Fruit fly (Drosophila melanogaster) whole organism, embryonic: Measurements from ENCODE around the gene CAH4.
A peak's percentile ranks its signal among the peaks of the same experiment; 100 is the strongest.

ENCODE experiments used
- CG10431 ChIP-seq: fragments of 200-800 bp; sonication (Bioruptor generic); optimal IDR thresholded peaks from 3 replicates; lab custom pipeline; 2018; ENCODE audit warnings: missing biosample characterization, mild to moderate bottlenecking, missing genetic modification characterization
- CG11695 ChIP-seq: fragments of 200-800 bp; sonication (Bioruptor generic); IDR thresholded peaks from 3 replicates; pipeline ENCODE4 v1.3.6; 2022; ENCODE audit warnings: missing biosample characterization, missing genetic modification characterization
- CG12071 ChIP-seq: fragments of 200-800 bp; sonication (Bioruptor generic); optimal IDR thresholded peaks from 3 replicates; lab custom pipeline; 2018; ENCODE audit warnings: missing biosample characterization, mild to moderate bottlenecking, missing genetic modification characterization
- CG12104 ChIP-seq: fragments of 200-800 bp; sonication (Bioruptor generic); optimal IDR thresholded peaks from 3 replicates; lab custom pipeline; 2016; ENCODE audit warnings: missing biosample characterization, missing genetic modification characterization
- CG12299 ChIP-seq: fragments of 200-800 bp; sonication (Bioruptor generic); optimal IDR thresholded peaks from 2 replicates; lab custom pipeline; 2018; ENCODE audit warnings: missing biosample characterization, mild to moderate bottlenecking, missing genetic modification characterization
- CG12391 ChIP-seq: fragments of 200-800 bp; sonication (Bioruptor generic); optimal IDR thresholded peaks from 3 replicates; lab custom pipeline; 2018; ENCODE audit warnings: missing biosample characterization, mild to moderate bottlenecking, missing genetic modification characterization, moderate library complexity
- CG12744 ChIP-seq: fragments of 200-800 bp; sonication (Bioruptor generic); optimal IDR thresholded peaks from 2 replicates; lab custom pipeline; 2016; ENCODE audit warnings: missing biosample characterization, missing genetic modification characterization
- CG16815 ChIP-seq: fragments of 200-800 bp; sonication (Bioruptor generic); optimal IDR thresholded peaks from 3 replicates; lab custom pipeline; 2017; ENCODE audit warnings: missing biosample characterization, mild to moderate bottlenecking, missing genetic modification characterization
- CG17568 ChIP-seq: fragments of 200-800 bp; sonication (Bioruptor generic); optimal IDR thresholded peaks from 2 replicates; lab custom pipeline; 2018; ENCODE audit warnings: missing biosample characterization, mild to moderate bottlenecking, missing genetic modification characterization, moderate library complexity
- CG18476 ChIP-seq: fragments of 200-800 bp; sonication (Bioruptor generic); optimal IDR thresholded peaks from 2 replicates; lab custom pipeline; 2016; ENCODE audit warnings: missing biosample characterization, mild to moderate bottlenecking, missing genetic modification characterization
- CG18619 ChIP-seq: fragments of 200-800 bp; sonication (Bioruptor generic); optimal IDR thresholded peaks from 3 replicates; lab custom pipeline; 2017; ENCODE audit warnings: missing biosample characterization, mild to moderate bottlenecking, missing genetic modification characterization
- CG18764 ChIP-seq: fragments of 200-800 bp; sonication (Bioruptor generic); optimal IDR thresholded peaks from 3 replicates; lab custom pipeline; 2016; ENCODE audit warnings: missing biosample characterization, missing genetic modification characterization
- CG2116 ChIP-seq: fragments of 200-800 bp; sonication (Bioruptor generic); optimal IDR thresholded peaks from 3 replicates; lab custom pipeline; 2018; ENCODE audit warnings: missing biosample characterization, mild to moderate bottlenecking, missing genetic modification characterization
- CG2129 ChIP-seq: fragments of 200-800 bp; sonication (Bioruptor generic); IDR thresholded peaks from 2 replicates; pipeline ENCODE4 v1.3.6; 2022; ENCODE audit warnings: missing biosample characterization, missing genetic modification characterization; ENCODE audit not compliant: partially characterized antibody
- CG2875 ChIP-seq: fragments of 200-800 bp; sonication (Bioruptor generic); optimal IDR thresholded peaks from 2 replicates; lab custom pipeline; 2017; ENCODE audit warnings: missing biosample characterization, mild to moderate bottlenecking, missing genetic modification characterization, missing genetic modification reagents
- CG30403 ChIP-seq: fragments of 200-800 bp; sonication (Bioruptor generic); optimal IDR thresholded peaks from 3 replicates; lab custom pipeline; 2016; ENCODE audit warnings: missing biosample characterization, missing genetic modification characterization
- CG34422 ChIP-seq: fragments of 200-800 bp; sonication (Bioruptor generic); IDR thresholded peaks from 3 replicates; pipeline ENCODE4 v1.3.6; 2022; ENCODE audit warnings: missing biosample characterization, missing genetic modification characterization
- CG4328 ChIP-seq: fragments of 200-800 bp; sonication (Bioruptor generic); optimal IDR thresholded peaks from 3 replicates; lab custom pipeline; 2017; ENCODE audit warnings: missing biosample characterization, missing genetic modification reagents, missing genetic modification characterization
- CG8924 ChIP-seq: fragments of 200-800 bp; optimal IDR thresholded peaks from 3 replicates; lab custom pipeline; 2019; ENCODE audit warnings: missing biosample characterization, mild to moderate bottlenecking, missing genetic modification characterization, moderate library complexity
- Chrac-16 ChIP-seq: fragments of 200-800 bp; sonication (Bioruptor generic); optimal IDR thresholded peaks from 3 replicates; lab custom pipeline; 2016; ENCODE audit warnings: missing biosample characterization, missing genetic modification characterization
- D19B ChIP-seq: fragments of 200-800 bp; sonication (Bioruptor generic); optimal IDR thresholded peaks from 2 replicates; lab custom pipeline; 2017; ENCODE audit warnings: missing biosample characterization, mild to moderate bottlenecking, missing genetic modification characterization
- Dip3 ChIP-seq: fragments of 200-800 bp; sonication (Bioruptor generic); optimal IDR thresholded peaks from 3 replicates; lab custom pipeline; 2016; ENCODE audit warnings: missing biosample characterization, missing genetic modification characterization
- Doc2 ChIP-seq: fragments of 200-800 bp; sonication (Bioruptor generic); IDR thresholded peaks from 2 replicates; pipeline ENCODE4 v1.3.6; 2022; ENCODE audit warnings: missing biosample characterization, missing genetic modification characterization
- ERR ChIP-seq: fragments of 200-800 bp; sonication (Bioruptor generic); optimal IDR thresholded peaks from 2 replicates; lab custom pipeline; 2016; ENCODE audit warnings: missing biosample characterization, missing genetic modification characterization
- Hsf ChIP-seq: fragments of 200-800 bp; sonication (Bioruptor generic); optimal IDR thresholded peaks from 3 replicates; lab custom pipeline; 2016; ENCODE audit warnings: missing biosample characterization, missing genetic modification characterization
- MESR4 ChIP-seq: fragments of 200-800 bp; sonication (Bioruptor generic); optimal IDR thresholded peaks from 2 replicates; lab custom pipeline; 2018; ENCODE audit warnings: missing biosample characterization, mild to moderate bottlenecking, missing genetic modification characterization, moderate library complexity
- NC2β ChIP-seq: fragments of 200-800 bp; sonication (Bioruptor generic); optimal IDR thresholded peaks from 2 replicates; lab custom pipeline; 2016; ENCODE audit warnings: missing biosample characterization, missing genetic modification characterization
- NK7.1 ChIP-seq: fragments of 200-800 bp; sonication (Bioruptor generic); optimal IDR thresholded peaks from 3 replicates; lab custom pipeline; 2016; ENCODE audit warnings: missing biosample characterization, missing genetic modification characterization
- Six4 ChIP-seq: fragments of 200-800 bp; sonication (Bioruptor generic); optimal IDR thresholded peaks from 2 replicates; lab custom pipeline; 2016; ENCODE audit warnings: missing biosample characterization, missing genetic modification characterization
- abd-A ChIP-seq: fragments of 200-800 bp; sonication (Bioruptor generic); optimal IDR thresholded peaks from 3 replicates; lab custom pipeline; 2019; ENCODE audit warnings: missing biosample characterization, mild to moderate bottlenecking, missing genetic modification characterization, moderate library complexity
- ems ChIP-seq: fragments of 200-800 bp; sonication (Bioruptor generic); optimal IDR thresholded peaks from 3 replicates; lab custom pipeline; 2016; ENCODE audit warnings: missing biosample characterization, missing genetic modification characterization
- ewg ChIP-seq: fragments of 200-800 bp; sonication (Bioruptor generic); optimal IDR thresholded peaks from 3 replicates; lab custom pipeline; 2017; ENCODE audit warnings: mild to moderate bottlenecking, missing biosample characterization, missing genetic modification reagents, missing genetic modification characterization
- eyg ChIP-seq: fragments of 200-800 bp; sonication (Bioruptor generic); optimal IDR thresholded peaks from 3 replicates; lab custom pipeline; 2016; ENCODE audit warnings: missing biosample characterization, missing genetic modification characterization
- grn ChIP-seq: fragments of 200-800 bp; sonication (Bioruptor generic); optimal IDR thresholded peaks from 3 replicates; lab custom pipeline; 2017; ENCODE audit warnings: missing biosample characterization, missing genetic modification characterization
- jigr1 ChIP-seq: fragments of 200-800 bp; sonication (Bioruptor generic); IDR thresholded peaks from 3 replicates; pipeline ENCODE4 v1.3.6; 2022; ENCODE audit warnings: missing biosample characterization, missing genetic modification characterization
- lab ChIP-seq: fragments of 200-800 bp; sonication (Bioruptor generic); optimal IDR thresholded peaks from 3 replicates; lab custom pipeline; 2017; ENCODE audit warnings: missing biosample characterization, missing genetic modification characterization, mild to moderate bottlenecking, moderate library complexity, missing genetic modification reagents
- pnt ChIP-seq: fragments of 200-800 bp; sonication (Bioruptor generic); optimal IDR thresholded peaks from 3 replicates; lab custom pipeline; 2016; ENCODE audit warnings: missing biosample characterization, missing genetic modification characterization
- pum ChIP-seq: fragments of 200-800 bp; sonication (Bioruptor generic); optimal IDR thresholded peaks from 2 replicates; lab custom pipeline; 2016; ENCODE audit warnings: missing biosample characterization, missing genetic modification characterization
- pzg ChIP-seq: fragments of 200-800 bp; sonication (Bioruptor generic); optimal IDR thresholded peaks from 3 replicates; lab custom pipeline; 2018; ENCODE audit warnings: missing biosample characterization, mild to moderate bottlenecking, missing genetic modification characterization, moderate library complexity
- sim ChIP-seq: fragments of 200-800 bp; sonication (Bioruptor generic); IDR thresholded peaks from 2 replicates; pipeline ENCODE4 v1.3.6; 2022; ENCODE audit warnings: missing biosample characterization, missing genetic modification characterization
- sob ChIP-seq: fragments of 200-800 bp; sonication (Bioruptor generic); IDR thresholded peaks from 2 replicates; pipeline ENCODE4 v1.3.6; 2022; ENCODE audit warnings: missing biosample characterization, missing genetic modification characterization
- ssp ChIP-seq: fragments of 200-800 bp; sonication (Bioruptor generic); IDR thresholded peaks from 2 replicates; pipeline ENCODE4 v1.3.6; 2022; ENCODE audit warnings: missing biosample characterization, missing genetic modification characterization
- stc ChIP-seq: fragments of 200-800 bp; sonication (Bioruptor generic); IDR thresholded peaks from 2 replicates; pipeline ENCODE4 v1.3.6; 2022; ENCODE audit warnings: missing biosample characterization, missing genetic modification characterization
- tup ChIP-seq: fragments of 200-800 bp; sonication (Bioruptor generic); optimal IDR thresholded peaks from 2 replicates; lab custom pipeline; 2016; ENCODE audit warnings: missing biosample characterization, mild to moderate bottlenecking, missing genetic modification characterization, moderate library complexity
- unc-4 ChIP-seq: fragments of 200-800 bp; sonication (Bioruptor generic); IDR thresholded peaks from 2 replicates; pipeline ENCODE4 v1.3.6; 2022; ENCODE audit warnings: missing biosample characterization, missing genetic modification characterization; ENCODE audit not compliant: partially characterized antibody
- zen2 ChIP-seq: fragments of 200-800 bp; sonication (Bioruptor generic); IDR thresholded peaks from 3 replicates; pipeline ENCODE4 v1.3.6; 2022; ENCODE audit warnings: missing biosample characterization, missing genetic modification characterization; ENCODE audit not compliant: partially characterized antibody
- zf30C ChIP-seq: fragments of 200-800 bp; sonication (Bioruptor generic); optimal IDR thresholded peaks from 3 replicates; lab custom pipeline; 2018; ENCODE audit warnings: missing biosample characterization, mild to moderate bottlenecking, missing genetic modification characterization

Gene CAH4

dm6 chr3R:24810844-24811625 lies 46.3 kb downstream of the CAH4 start (continued):
- TF ChIP-seq CG2875 (GFP tag; lab: Kevin White, UChicago), result peak; percentile 77
- TF ChIP-seq CG30403, result peak; percentile 80
- peak; percentile 73 for TF ChIP-seq ewg (GFP tag; lab: Kevin White, UChicago)
- TF ChIP-seq, all 482 proteins: peak for 401

DNA sequence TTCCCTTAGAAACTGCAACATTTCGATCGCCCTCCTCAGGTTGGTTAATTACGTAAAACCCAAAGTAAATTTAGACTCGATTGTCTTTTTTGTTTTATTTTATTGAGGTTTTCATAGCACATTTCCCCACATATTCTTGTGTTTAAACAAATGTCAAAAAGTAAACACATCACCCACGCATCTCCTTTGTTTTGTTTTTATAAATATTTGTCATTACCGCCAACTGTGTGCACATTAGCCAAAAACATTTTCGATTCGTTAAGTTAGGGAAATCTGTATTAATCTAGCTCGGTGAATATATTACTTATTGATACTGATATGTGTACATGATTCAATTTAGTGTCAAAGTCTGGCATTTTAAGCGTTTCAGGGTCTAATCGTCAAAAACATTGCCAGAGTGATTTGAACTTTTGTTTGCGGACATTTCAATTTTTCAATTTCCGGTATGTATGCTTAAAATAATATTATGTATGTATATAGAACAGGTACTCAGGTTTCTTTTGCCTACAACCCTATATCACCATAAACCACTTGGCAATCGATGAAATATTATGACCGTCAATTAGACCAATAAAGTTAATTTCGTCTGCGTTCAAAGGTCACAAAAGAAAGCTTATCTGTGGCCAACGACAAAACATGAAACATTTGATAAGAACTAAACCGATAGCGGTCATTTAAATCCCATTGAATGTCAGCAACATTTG lies 47.6 kb downstream of the CAH4 start:
- TF ChIP-seq CG11695 (GFP tag; lab: Robert Waterston, UW) (0 out of 3 replicates have a peak, but pooled peaks have one; percentile 11), CG18619 (GFP tag; lab: Kevin White, UChicago) (peak; percentile 19), CG2129 (GFP tag; lab: Robert Waterston, UW) (no peak), Dip3 (GFP tag; lab: Kevin White, UChicago) (no peak), CG34422 (GFP tag; lab: Robert Waterston, UW) (no peak), tup (GFP tag; lab: Kevin White, UChicago) (peak; percentile 40), eyg (GFP tag; lab: Kevin White, UChicago) (peak; percentile 14), CG18764 (GFP tag; lab: Kevin White, UChicago) (no peak), pzg (GFP tag; lab: Kevin White, UChicago) (no peak), jigr1 (no peak), zen2 (GFP tag; lab: Robert Waterston, UW) (no peak), Six4 (peak; percentile 9), Hsf (no peak), CG16815 (GFP tag; lab: Kevin White, UChicago) (no peak), pnt (GFP tag; lab: Kevin White, UChicago) (no peak), Doc2 (GFP tag; lab: Robert Waterston, UW) (no peak), CG12071 (GFP tag; lab: Kevin White, UChicago) (peak; percentile 59), MESR4 (GFP tag; lab: Kevin White, UChicago) (no peak), pum (GFP tag; lab: Kevin White, UChicago) (no peak), CG12104 (GFP tag; lab: Kevin White, UChicago) (peak; percentile 24), NK7.1 (GFP tag; lab: Kevin White, UChicago) (no peak), zf30C (GFP tag; lab: Kevin White, UChicago) (no peak), CG18476 (GFP tag; lab: Kevin White, UChicago) (no peak), ssp (no peak), CG8924 (tag; lab: Kevin White, UChicago) (peak; percentile 16), grn (GFP tag; lab: Kevin White, UChicago) (no peak), Chrac-16 (GFP tag; lab: Kevin White, UChicago) (no peak), CG12391 (tag; lab: Kevin White, UChicago) (no peak), CG12744 (GFP tag; lab: Kevin White, UChicago) (peak; percentile 10), D19B (no peak), abd-A (no peak), CG17568 (GFP tag; lab: Kevin White, UChicago) (no peak), ERR (GFP tag; lab: Kevin White, UChicago) (no peak), lab (GFP tag; lab: Kevin White, UChicago) (no peak), CG4328 (GFP tag; lab: Kevin White, UChicago) (peak; percentile 61), stc (GFP tag; lab: Robert Waterston, UW) (no peak), CG12299 (tag; lab: Kevin White, UChicago) (peak; percentile 65), CG2116 (peak; percentile 15), CG10431 (GFP tag; lab: Kevin White, UChicago) (peak; percentile 44), NC2β (GFP tag; lab: Kevin White, UChicago) (no peak), sim (GFP tag; lab: Robert Waterston, UW) (no peak), ems (GFP tag; lab: Kevin White, UChicago) (no peak), unc-4 (GFP tag; lab: Robert Waterston, UW) (no peak), sob (GFP tag; lab: Robert Waterston, UW) (no peak)
